Fruit fly (Drosophila melanogaster) whole organism, embryonic: Measurements from ENCODE around the gene Uck.
A peak's percentile ranks its signal among the peaks of the same experiment; 100 is the strongest.

Experiments used
- Asciz ChIP-seq: fragments of 200-800 bp; sonication (Bioruptor generic); optimal IDR thresholded peaks from 2 replicates; lab custom pipeline; 2017; ENCODE audit warnings: missing biosample characterization, mild to moderate bottlenecking, missing genetic modification characterization, missing genetic modification reagents
- Awh ChIP-seq: fragments of 200-800 bp; sonication (Bioruptor generic); IDR thresholded peaks from 2 replicates; pipeline ENCODE4, ENCODE4 v1.3.6; 2022; ENCODE audit warnings: missing biosample characterization, missing genetic modification characterization
- CG11093 ChIP-seq: fragments of 200-800 bp; sonication (Bioruptor generic); IDR thresholded peaks from 3 replicates; pipeline ENCODE4 v1.3.6; 2022; ENCODE audit warnings: missing biosample characterization, missing genetic modification characterization
- CG12769 ChIP-seq: fragments of 200-800 bp; sonication (Bioruptor generic); optimal IDR thresholded peaks from 2 replicates; lab custom pipeline; 2019; ENCODE audit warnings: missing biosample characterization, mild to moderate bottlenecking, missing genetic modification characterization, moderate library complexity
- CG17912 ChIP-seq: fragments of 200-800 bp; sonication (Bioruptor generic); optimal IDR thresholded peaks from 2 replicates; lab custom pipeline; 2018; ENCODE audit warnings: missing biosample characterization, mild to moderate bottlenecking, missing genetic modification characterization
- CG1832 ChIP-seq: fragments of 200-800 bp; sonication (Bioruptor generic); optimal IDR thresholded peaks from 2 replicates; lab custom pipeline; 2017; ENCODE audit warnings: missing biosample characterization, mild to moderate bottlenecking, missing genetic modification characterization, inconsistent platforms
- CG18599 ChIP-seq: fragments of 200-800 bp; sonication (Bioruptor generic); optimal IDR thresholded peaks from 3 replicates; lab custom pipeline; 2017; ENCODE audit warnings: missing biosample characterization, missing genetic modification characterization, mild to moderate bottlenecking, moderate library complexity, missing genetic modification reagents
- CG2678 ChIP-seq: fragments of 200-800 bp; sonication (Bioruptor generic); optimal IDR thresholded peaks from 3 replicates; lab custom pipeline; 2019; ENCODE audit warnings: missing biosample characterization, mild to moderate bottlenecking, missing genetic modification characterization, moderate library complexity
- CG30403 ChIP-seq: fragments of 200-800 bp; sonication (Bioruptor generic); optimal IDR thresholded peaks from 3 replicates; lab custom pipeline; 2016; ENCODE audit warnings: missing biosample characterization, missing genetic modification characterization
- CG31365 ChIP-seq: fragments of 200-800 bp; sonication (Bioruptor generic); optimal IDR thresholded peaks from 2 replicates; lab custom pipeline; 2018; ENCODE audit warnings: missing biosample characterization, mild to moderate bottlenecking, missing genetic modification characterization
- CG32772 ChIP-seq: fragments of 200-800 bp; sonication (Bioruptor generic); IDR thresholded peaks from 2 replicates; pipeline ENCODE4 v1.3.6; 2022; ENCODE audit warnings: missing biosample characterization, missing genetic modification characterization
- CG3847 ChIP-seq: fragments of 200-800 bp; sonication (Bioruptor generic); IDR thresholded peaks from 2 replicates; pipeline ENCODE4 v1.3.6; 2022; ENCODE audit warnings: missing biosample characterization, missing genetic modification characterization
- CG5180 ChIP-seq: fragments of 200-800 bp; sonication (Bioruptor generic); optimal IDR thresholded peaks from 3 replicates; lab custom pipeline; 2017; ENCODE audit warnings: missing biosample characterization, missing genetic modification characterization, mild to moderate bottlenecking, moderate library complexity, missing genetic modification reagents
- CG6175 ChIP-seq: fragments of 200-800 bp; sonication (Bioruptor generic); IDR thresholded peaks from 3 replicates; pipeline ENCODE4 v1.3.6; 2022; ENCODE audit warnings: missing biosample characterization, missing genetic modification characterization
- CG8290 ChIP-seq, 3 experiments: fragments of 200-800 bp; sonication (Bioruptor generic); optimal IDR thresholded peaks; 2 replicates each; lab custom pipeline; 2016 to 2019; ENCODE audit warnings: missing biosample characterization in 3 of 3, missing genetic modification characterization in 3 of 3, mild to moderate bottlenecking in 2 of 3, moderate library complexity in 1 of 3
- Dll ChIP-seq: fragments of 200-800 bp; sonication (Bioruptor generic); IDR thresholded peaks from 4 replicates; pipeline ENCODE4 v1.3.6; 2022; ENCODE audit warnings: missing biosample characterization, missing genetic modification characterization; ENCODE audit not compliant: partially characterized antibody
- Doc2 ChIP-seq: fragments of 200-800 bp; sonication (Bioruptor generic); IDR thresholded peaks from 2 replicates; pipeline ENCODE4 v1.3.6; 2022; ENCODE audit warnings: missing biosample characterization, missing genetic modification characterization
- Dref ChIP-seq: fragments of 200-800 bp; sonication (Bioruptor generic); IDR thresholded peaks from 2 replicates; pipeline ENCODE4 v1.3.6; 2022; ENCODE audit warnings: missing biosample characterization, missing genetic modification characterization
- Drgx ChIP-seq: fragments of 200-800 bp; sonication (Bioruptor generic); IDR thresholded peaks from 2 replicates; pipeline ENCODE4 v1.3.6; 2022; ENCODE audit warnings: missing biosample characterization, missing genetic modification characterization
- Gsc ChIP-seq: fragments of 200-800 bp; sonication (Bioruptor generic); IDR thresholded peaks from 2 replicates; pipeline ENCODE4 v1.3.6; 2022; ENCODE audit warnings: missing biosample characterization, missing genetic modification characterization
- Hr39 ChIP-seq: fragments of >200 bp; optimal IDR thresholded peaks from 2 replicates; lab custom pipeline; 2017
- Myb ChIP-seq: fragments of 200-800 bp; sonication (Bioruptor generic); optimal IDR thresholded peaks from 2 replicates; lab custom pipeline; 2016; ENCODE audit warnings: missing biosample characterization, missing genetic modification characterization
- Ptx1 ChIP-seq: fragments of 200-800 bp; sonication (Bioruptor generic); IDR thresholded peaks from 2 replicates; pipeline ENCODE4 v1.3.6; 2022; ENCODE audit warnings: missing biosample characterization, missing genetic modification characterization
- Rfx ChIP-seq: fragments of 200-800 bp; sonication (Bioruptor generic); IDR thresholded peaks from 2 replicates; pipeline ENCODE4 v1.3.6; 2022; ENCODE audit warnings: missing biosample characterization, missing genetic modification characterization
- Scr ChIP-seq: fragments of 200-800 bp; sonication (Bioruptor generic); IDR thresholded peaks from 2 replicates; pipeline ENCODE4 v1.3.6; 2022; ENCODE audit warnings: missing biosample characterization, missing genetic modification characterization; ENCODE audit not compliant: partially characterized antibody
- Sry-δ ChIP-seq: fragments of 200-800 bp; sonication (Bioruptor generic); optimal IDR thresholded peaks from 2 replicates; lab custom pipeline; 2016; ENCODE audit warnings: missing biosample characterization, missing genetic modification characterization
- Stat92E ChIP-seq, 3 experiments: fragments of >200 bp in 2 of 3; fragments of 200-800 bp in 1 of 3; sonication (Bioruptor generic) in 1 of 3; optimal IDR thresholded peaks; 2 replicates each; lab custom pipeline; 2017 to 2019; ENCODE audit warnings: missing biosample characterization in 3 of 3, missing genetic modification characterization in 3 of 3, mild to moderate bottlenecking in 1 of 3, moderate library complexity in 1 of 3
- btn ChIP-seq: fragments of 200-800 bp; sonication (Bioruptor generic); optimal IDR thresholded peaks from 2 replicates; lab custom pipeline; 2016; ENCODE audit warnings: missing biosample characterization, missing genetic modification characterization
- cas ChIP-seq: fragments of 200-800 bp; sonication (Bioruptor generic); IDR thresholded peaks from 2 replicates; pipeline ENCODE4 v1.3.6; 2022; ENCODE audit warnings: missing biosample characterization, missing genetic modification characterization
- cg ChIP-seq: fragments of 200-800 bp; sonication (Bioruptor generic); optimal IDR thresholded peaks from 3 replicates; lab custom pipeline; 2019; ENCODE audit warnings: missing biosample characterization, mild to moderate bottlenecking, missing genetic modification characterization, moderate library complexity
- crol ChIP-seq: fragments of 200-800 bp; sonication (Bioruptor generic); IDR thresholded peaks from 2 replicates; pipeline ENCODE4 v1.3.6; 2022; ENCODE audit warnings: missing biosample characterization, missing genetic modification characterization
- cwo ChIP-seq: fragments of 200-800 bp; sonication (Bioruptor generic); optimal IDR thresholded peaks from 3 replicates; lab custom pipeline; 2017; ENCODE audit warnings: missing biosample characterization, missing genetic modification characterization, mild to moderate bottlenecking, moderate library complexity, missing genetic modification reagents
- hth ChIP-seq: fragments of >200 bp; optimal IDR thresholded peaks from 2 replicates; lab custom pipeline; 2017; ENCODE audit warnings: inconsistent platforms
- inv ChIP-seq: fragments of 200-800 bp; sonication (Bioruptor generic); IDR thresholded peaks from 2 replicates; pipeline ENCODE4 v1.3.6; 2022; ENCODE audit warnings: missing biosample characterization, missing genetic modification characterization; ENCODE audit not compliant: partially characterized antibody
- kah ChIP-seq: fragments of 200-800 bp; sonication (Bioruptor generic); optimal IDR thresholded peaks from 2 replicates; lab custom pipeline; 2018; ENCODE audit warnings: missing biosample characterization, mild to moderate bottlenecking, missing genetic modification characterization
- kni ChIP-seq: fragments of 200-800 bp; sonication (Bioruptor generic); optimal IDR thresholded peaks from 3 replicates; lab custom pipeline; 2017; ENCODE audit warnings: mild to moderate bottlenecking, missing biosample characterization, missing genetic modification reagents, missing genetic modification characterization
- lab ChIP-seq: fragments of 200-800 bp; sonication (Bioruptor generic); optimal IDR thresholded peaks from 3 replicates; lab custom pipeline; 2017; ENCODE audit warnings: missing biosample characterization, missing genetic modification characterization, mild to moderate bottlenecking, moderate library complexity, missing genetic modification reagents
- lmd ChIP-seq: fragments of 200-800 bp; sonication (Bioruptor generic); IDR thresholded peaks from 2 replicates; pipeline ENCODE4 v1.3.6; 2022; ENCODE audit warnings: missing biosample characterization, missing genetic modification characterization
- pita ChIP-seq: fragments of 200-800 bp; sonication (Bioruptor generic); optimal IDR thresholded peaks from 2 replicates; lab custom pipeline; 2017; ENCODE audit warnings: missing biosample characterization, mild to moderate bottlenecking, missing genetic modification characterization
- repo ChIP-seq: fragments of 200-800 bp; sonication (Bioruptor generic); optimal IDR thresholded peaks from 2 replicates; lab custom pipeline; 2016; ENCODE audit warnings: missing biosample characterization, missing genetic modification characterization
- sd ChIP-seq: fragments of 200-800 bp; sonication (Bioruptor generic); optimal IDR thresholded peaks from 3 replicates; lab custom pipeline; 2018; ENCODE audit warnings: missing biosample characterization, mild to moderate bottlenecking, missing genetic modification characterization, moderate library complexity
- sug ChIP-seq: fragments of 200-800 bp; optimal IDR thresholded peaks from 2 replicates; lab custom pipeline; 2019; ENCODE audit warnings: missing biosample characterization, mild to moderate bottlenecking, missing genetic modification characterization, moderate library complexity
- trem ChIP-seq: fragments of 200-800 bp; optimal IDR thresholded peaks from 3 replicates; lab custom pipeline; 2019; ENCODE audit warnings: missing biosample characterization, mild to moderate bottlenecking, missing genetic modification characterization, moderate library complexity
- ttk ChIP-seq: fragments of 200-800 bp; sonication (Bioruptor generic); IDR thresholded peaks from 2 replicates; pipeline ENCODE4 v2.1.2; 2022; ENCODE audit warnings: missing biosample characterization, missing genetic modification characterization
- vvl ChIP-seq: fragments of 200-800 bp; sonication (Bioruptor generic); IDR thresholded peaks from 2 replicates; pipeline ENCODE4 v1.3.6; 2022; ENCODE audit warnings: missing biosample characterization, missing genetic modification characterization
- zen ChIP-seq: fragments of 200-800 bp; sonication (Bioruptor generic); optimal IDR thresholded peaks from 3 replicates; lab custom pipeline; 2018; ENCODE audit warnings: missing biosample characterization, mild to moderate bottlenecking, missing genetic modification characterization, moderate library complexity

Uck gene

dm6 chr3R:24282567-24283324, 7.2 kb upstream of the Uck start (continued):
- TF ChIP-seq Dll (GFP tag; lab: Robert Waterston, UW) (0 out of 4 replicates have a peak, but pooled peaks have one; percentile 15), Scr (GFP tag; lab: Robert Waterston, UW) (no peak), Awh (GFP tag; lab: Robert Waterston, UW) (no peak), sd (tag; lab: Kevin White, UChicago) (peak; percentile 48), cg (GFP tag; lab: Kevin White, UChicago) (peak; percentile 23)

dm6 chr3R:24283582-24284085, 6.3 kb upstream of the Uck start, which contains the start of gene CG6356:
Gene CG6356 (plus strand): TSS chr3R:24283955.
- peak; percentile 54 for TF ChIP-seq Drgx
- TF ChIP-seq btn: no peak
- 0 out of 2 replicates have a peak, but pooled peaks have one; percentile 6 for TF ChIP-seq Dref
- TF ChIP-seq cwo (GFP tag; lab: Kevin White, UChicago): peak; percentile 46
- TF ChIP-seq Ptx1 (GFP tag; lab: Robert Waterston, UW): 0 out of 2 replicates have a peak, but pooled peaks have one; percentile 9
- peak; percentile 99 for TF ChIP-seq crol (GFP tag; lab: Robert Waterston, UW)
- TF ChIP-seq Myb (GFP tag; lab: Kevin White, UChicago): no peak
- no peak for TF ChIP-seq trem (tag; lab: Kevin White, UChicago)
- TF ChIP-seq CG6175 (GFP tag; lab: Robert Waterston, UW): 0 out of 3 replicates have a peak, but pooled peaks have one; percentile 23
- TF ChIP-seq CG5180 (GFP tag; lab: Kevin White, UChicago): peak; percentile 29
- no peak for TF ChIP-seq zen
- no peak for TF ChIP-seq repo (GFP tag; lab: Kevin White, UChicago)
- TF ChIP-seq CG1832: peak; percentile 16
- peak; percentile 81 for TF ChIP-seq kah
- TF ChIP-seq cas (GFP tag; lab: Robert Waterston, UW): no peak
- no peak for TF ChIP-seq Sry-δ (GFP tag; lab: Kevin White, UChicago)
- peak; percentile 49 for TF ChIP-seq kni (GFP tag; lab: Kevin White, UChicago)
- TF ChIP-seq CG8290 (GFP tag; optimal IDR thresholded peaks at IDR 0.05; lab: Kevin White, UChicago): no peak
- TF ChIP-seq CG8290 (tag; optimal IDR thresholded peaks at IDR 0.05; lab: Kevin White, UChicago): peak in 1 of 2 experiments; percentile 52
- TF ChIP-seq CG31365 (tag; lab: Kevin White, UChicago): no peak
- TF ChIP-seq lab (GFP tag; lab: Kevin White, UChicago): peak; percentile 14
- TF ChIP-seq lmd (GFP tag; lab: Robert Waterston, UW): peak; percentile 9; the same call in 1 of the 2 replicates
- no peak for TF ChIP-seq CG2678 (tag; lab: Kevin White, UChicago)
- no peak for TF ChIP-seq pita (GFP tag; lab: Kevin White, UChicago)
- peak; percentile 70 for TF ChIP-seq CG12769 (tag; lab: Kevin White, UChicago)
- no peak for TF ChIP-seq Gsc (GFP tag; lab: Robert Waterston, UW)
- TF ChIP-seq Hr39 (lab: Kevin White, UChicago): peak; percentile 66
- 0 out of 2 replicates have a peak, but pooled peaks have one; percentile 16 for TF ChIP-seq inv (GFP tag; lab: Robert Waterston, UW)
- TF ChIP-seq CG32772 (GFP tag; lab: Robert Waterston, UW): no peak
- TF ChIP-seq Rfx (GFP tag; lab: Robert Waterston, UW): peak; percentile 37
- peak; percentile 5 for TF ChIP-seq CG18599
- no peak for TF ChIP-seq CG3847 (GFP tag; lab: Robert Waterston, UW)
- no peak for TF ChIP-seq Stat92E (GFP tag; optimal IDR thresholded peaks at IDR 0.05; lab: Kevin White, UChicago)
- TF ChIP-seq hth: no peak
- no peak for TF ChIP-seq ttk (GFP tag; lab: Robert Waterston, UW)
- no peak for TF ChIP-seq Asciz (GFP tag; lab: Kevin White, UChicago)
- TF ChIP-seq CG17912 (GFP tag; lab: Kevin White, UChicago): no peak
- TF ChIP-seq Doc2 (GFP tag; lab: Robert Waterston, UW): no peak
- peak; percentile 58 for TF ChIP-seq sug (tag; lab: Kevin White, UChicago)
- TF ChIP-seq CG30403 (GFP tag; lab: Kevin White, UChicago): no peak
- no peak for TF ChIP-seq CG11093 (GFP tag; lab: Robert Waterston, UW)
- peak; percentile 58 for TF ChIP-seq vvl (GFP tag; lab: Robert Waterston, UW)
